Fruit fly (Drosophila melanogaster) whole organism, prepupa: ENCODE measurements around the gene CG11409.

Experiments
- CG10631 ChIP-seq: fragments of 200-800 bp; sonication (Bioruptor generic); optimal IDR thresholded peaks from 2 replicates; lab custom pipeline; 2016; ENCODE audit warnings: missing biosample characterization, missing genetic modification characterization
- CG31627 ChIP-seq: fragments of 200-800 bp; sonication (Bioruptor generic); optimal IDR thresholded peaks from 3 replicates; lab custom pipeline; 2016; ENCODE audit warnings: missing biosample characterization, missing genetic modification characterization
- CG34406 ChIP-seq: fragments of 200-800 bp; sonication (Bioruptor generic); optimal IDR thresholded peaks from 3 replicates; lab custom pipeline; 2016; ENCODE audit warnings: missing biosample characterization, missing genetic modification characterization
- CG6276 ChIP-seq: fragments of 200-800 bp; sonication (Bioruptor generic); optimal IDR thresholded peaks from 2 replicates; lab custom pipeline; 2017; ENCODE audit warnings: missing biosample characterization, mild to moderate bottlenecking, missing genetic modification characterization
- CG6792 ChIP-seq: fragments of 200-800 bp; sonication (Bioruptor generic); optimal IDR thresholded peaks from 3 replicates; lab custom pipeline; 2016; ENCODE audit warnings: missing biosample characterization, missing genetic modification characterization
- CG8119 ChIP-seq: fragments of 200-800 bp; sonication (Bioruptor generic); IDR thresholded peaks from 3 replicates; pipeline ENCODE4 v1.3.6; 2022; ENCODE audit warnings: missing biosample characterization, missing genetic modification characterization
- Gug ChIP-seq: fragments of 200-800 bp; sonication (Bioruptor generic); IDR thresholded peaks from 2 replicates; pipeline ENCODE4 v1.3.6; 2022; ENCODE audit warnings: missing biosample characterization, missing genetic modification characterization
- Hr39 ChIP-seq: fragments of 200-800 bp; sonication (Bioruptor generic); optimal IDR thresholded peaks from 2 replicates; lab custom pipeline; 2016; ENCODE audit warnings: missing biosample characterization, missing genetic modification characterization
- Sox15 ChIP-seq: fragments of 200-800 bp; sonication (Bioruptor generic); optimal IDR thresholded peaks from 3 replicates; lab custom pipeline; 2016; ENCODE audit warnings: missing biosample characterization, missing genetic modification characterization
- ss ChIP-seq, 2 experiments: fragments of 200-800 bp; sonication (Bioruptor generic); optimal IDR thresholded peaks; 2 replicates in 1 of 2; 3 replicates in 1 of 2; lab custom pipeline; 2017 to 2018; ENCODE audit warnings: mild to moderate bottlenecking in 2 of 2, missing biosample characterization in 2 of 2, missing genetic modification characterization in 2 of 2, moderate library complexity in 1 of 2
- topi ChIP-seq: fragments of 200-800 bp; sonication (Bioruptor generic); optimal IDR thresholded peaks from 3 replicates; lab custom pipeline; 2016; ENCODE audit warnings: missing biosample characterization, missing genetic modification characterization

- TF ChIP-seq CG31627 (GFP tag; lab: Kevin White, UChicago) = no peak
- no peak for TF ChIP-seq CG34406 (GFP tag; lab: Kevin White, UChicago)
- no peak for TF ChIP-seq topi (GFP tag; lab: Kevin White, UChicago)
- no peak for TF ChIP-seq Gug
- TF ChIP-seq Sox15 (GFP tag; lab: Kevin White, UChicago) = no peak
- no peak for TF ChIP-seq CG6276
- no peak for TF ChIP-seq Hr39
- TF ChIP-seq ss (GFP tag; optimal IDR thresholded peaks at IDR 0.05; lab: Kevin White, UChicago) = no peak
- TF ChIP-seq CG8119 (GFP tag; lab: Robert Waterston, UW) = no peak
- no peak for TF ChIP-seq CG10631 (GFP tag; lab: Kevin White, UChicago)
- no peak for TF ChIP-seq CG6792 (GFP tag; lab: Kevin White, UChicago)
Observed at dm6 chrX:1353322-1354212, 12.2 kb upstream of the CG11409 start, which contains the start of the genes CG12773 and CG11417.
